Worm (Caenorhabditis elegans): ENCODE measurements around the gene D1086.5.
"Not testable (repeated sequence)": the region's sequence is repeated elsewhere in the genome, so short reads cannot be mapped to it uniquely, and the experiment has no call there.

Gene D1086.5

DNA sequence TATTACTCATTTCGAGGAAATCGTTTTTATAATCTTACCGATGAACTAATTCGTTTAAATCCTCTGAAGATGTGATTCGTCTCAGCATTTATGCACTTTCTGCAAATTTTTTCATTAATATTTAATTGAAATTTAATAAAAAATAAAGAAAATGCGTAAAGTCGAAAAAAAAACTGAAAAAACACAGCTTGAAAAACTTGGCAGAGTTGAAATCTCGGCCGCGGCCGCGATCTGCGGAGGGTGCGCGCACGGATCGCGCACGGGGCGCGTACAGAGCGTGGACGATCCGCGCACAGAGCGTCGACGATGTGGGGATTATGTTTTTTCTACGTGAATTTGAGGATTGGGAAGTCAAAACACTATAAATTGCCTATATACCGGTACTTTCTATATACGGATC, 47.6 kb upstream of the D1086.5 start, which contains the start of gene AH10.4:
AH10.4 (minus strand) TSS at position 101 of the 400 bp plus-strand sequence.
- not testable (repeated sequence) for TF ChIP-seq Y55F3AM.14 (GFP tag; optimal IDR thresholded peaks at IDR 0.05); snpc-4 (tag; optimal IDR thresholded peaks at IDR 0.05); unc-55 (GFP tag; optimal IDR thresholded peaks at IDR 0.05)

DNA sequence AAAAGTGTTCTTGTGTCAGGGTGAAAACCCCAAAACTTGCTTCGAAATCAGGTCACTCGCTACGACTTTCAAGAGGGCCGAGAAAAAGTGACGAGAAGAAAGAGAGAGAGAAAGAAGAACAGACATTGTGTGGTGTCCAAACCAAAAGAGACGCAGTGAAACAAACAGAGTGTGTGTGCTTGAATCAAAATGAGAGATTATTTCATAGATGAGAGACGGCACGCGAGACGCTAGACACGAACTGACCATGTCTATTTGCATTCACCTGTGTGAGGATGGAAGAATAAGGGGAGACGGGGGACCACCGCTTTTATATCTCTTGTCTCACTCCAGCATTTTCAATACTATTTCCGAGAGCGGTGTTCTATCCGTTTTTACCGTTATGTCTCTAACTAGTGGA, 46.0 kb upstream of the D1086.5 start:
- TF ChIP-seq C34F6.9 (tag; optimal IDR thresholded peaks at IDR 0.05), result peak; percentile 79
- TF ChIP-seq elt-1 (tag; optimal IDR thresholded peaks at IDR 0.05), result no peak
- no peak for TF ChIP-seq alr-1 (tag; optimal IDR thresholded peaks at IDR 0.05)
- TF ChIP-seq ZK546.5 (tag; optimal IDR thresholded peaks at IDR 0.05), result no peak
- TF ChIP-seq nhr-10 (tag; optimal IDR thresholded peaks at IDR 0.05), result no peak
- peak; percentile 60 for TF ChIP-seq crh-2 (tag; optimal IDR thresholded peaks at IDR 0.05)
- no peak for TF ChIP-seq R02D3.7 (tag; optimal IDR thresholded peaks at IDR 0.05)
- TF ChIP-seq sma-9 (GFP tag; optimal IDR thresholded peaks at IDR 0.05), result peak; percentile 78
- no peak for TF ChIP-seq sma-9 (tag; optimal IDR thresholded peaks at IDR 0.05)
- TF ChIP-seq ceh-82 (tag; optimal IDR thresholded peaks at IDR 0.05), result peak; percentile 37
- peak; percentile 92 for TF ChIP-seq nhr-129 (tag; optimal IDR thresholded peaks at IDR 0.05)
- TF ChIP-seq nhr-6 (tag; optimal IDR thresholded peaks at IDR 0.05), result no peak
- TF ChIP-seq egl-27 (tag; optimal IDR thresholded peaks at IDR 0.05), result peak; percentile 76
- peak; percentile 86 for TF ChIP-seq F13H6.1 (tag; optimal IDR thresholded peaks at IDR 0.05)
- peak; percentile 84 for TF ChIP-seq sma-3 (GFP tag; optimal IDR thresholded peaks at IDR 0.05)
- no peak for TF ChIP-seq mab-5 (tag; optimal IDR thresholded peaks at IDR 0.05)
- TF ChIP-seq sem-4 (tag; optimal IDR thresholded peaks at IDR 0.05), result peak; percentile 14
- no peak for TF ChIP-seq peb-1 (tag; optimal IDR thresholded peaks at IDR 0.05)
- TF ChIP-seq nhr-21 (tag; optimal IDR thresholded peaks at IDR 0.05), result peak; percentile 63
- peak; percentile 87 for TF ChIP-seq fos-1 (tag; optimal IDR thresholded peaks at IDR 0.05)
- TF ChIP-seq nhr-11 (tag; optimal IDR thresholded peaks at IDR 0.05), result no peak
- peak; percentile 42 for TF ChIP-seq gmeb-1 (tag; optimal IDR thresholded peaks at IDR 0.05)
- peak; percentile 31 for TF ChIP-seq zag-1 (tag; optimal IDR thresholded peaks at IDR 0.05)
- TF ChIP-seq ceh-16 (tag; optimal IDR thresholded peaks at IDR 0.05), result peak; percentile 56
- no peak for TF ChIP-seq mbf-1 (tag; optimal IDR thresholded peaks at IDR 0.05)
- peak; percentile 6 to 62 for TF ChIP-seq lsy-2 (tag; optimal IDR thresholded peaks at IDR 0.05)
- TF ChIP-seq ztf-4 (tag; optimal IDR thresholded peaks at IDR 0.05), result no peak
- no peak for TF ChIP-seq nhr-77 (tag; optimal IDR thresholded peaks at IDR 0.05)
- TF ChIP-seq ztf-1 (GFP tag; conservative IDR thresholded peaks at IDR 0.05), result no peak
- TF ChIP-seq dmd-4 (tag; optimal IDR thresholded peaks at IDR 0.05), result no peak
- TF ChIP-seq ztf-11 (tag; optimal IDR thresholded peaks at IDR 0.05), result no peak
- TF ChIP-seq lin-39 (tag; optimal IDR thresholded peaks at IDR 0.05), result no peak
- TF ChIP-seq nhr-12 (tag; optimal IDR thresholded peaks at IDR 0.05), result no peak
- no peak for TF ChIP-seq ama-1 (optimal IDR thresholded peaks at IDR 0.05)
- peak; percentile 69 for TF ChIP-seq unc-55 (GFP tag; optimal IDR thresholded peaks at IDR 0.05)
- peak; percentile 32 for TF ChIP-seq lin-13 (GFP tag; optimal IDR thresholded peaks at IDR 0.05)
- no peak for TF ChIP-seq unc-39 (tag; optimal IDR thresholded peaks at IDR 0.05)
- peak; percentile 50 for TF ChIP-seq blmp-1 (tag; optimal IDR thresholded peaks at IDR 0.05; ENCODE audit: insufficient read depth)
- no peak for TF ChIP-seq nhr-23 (tag; optimal IDR thresholded peaks at IDR 0.05)
- TF ChIP-seq aly-2 (tag; optimal IDR thresholded peaks at IDR 0.05), result no peak
- no peak for TF ChIP-seq lin-11 (tag; optimal IDR thresholded peaks at IDR 0.05)
- no peak for TF ChIP-seq skn-1 (tag; optimal IDR thresholded peaks at IDR 0.05)
- no peak for TF ChIP-seq unc-62 (GFP tag; optimal IDR thresholded peaks at IDR 0.05)
- peak; percentile 12 for TF ChIP-seq snpc-4 (tag; optimal IDR thresholded peaks at IDR 0.05)
- peak; percentile 28 to 70 for TF ChIP-seq mdl-1 (tag; optimal IDR thresholded peaks at IDR 0.05)
- no peak for TF ChIP-seq nhr-237 (tag; optimal IDR thresholded peaks at IDR 0.05)
- no peak for TF ChIP-seq Y55F3AM.14 (GFP tag; optimal IDR thresholded peaks at IDR 0.05)
- no peak for TF ChIP-seq elt-3 (tag; optimal IDR thresholded peaks at IDR 0.05)
- peak; percentile 75 for TF ChIP-seq nhr-25 (tag; optimal IDR thresholded peaks at IDR 0.05)
